Fruit fly (Drosophila melanogaster): ENCODE results near the gene CG34041.

DNA sequence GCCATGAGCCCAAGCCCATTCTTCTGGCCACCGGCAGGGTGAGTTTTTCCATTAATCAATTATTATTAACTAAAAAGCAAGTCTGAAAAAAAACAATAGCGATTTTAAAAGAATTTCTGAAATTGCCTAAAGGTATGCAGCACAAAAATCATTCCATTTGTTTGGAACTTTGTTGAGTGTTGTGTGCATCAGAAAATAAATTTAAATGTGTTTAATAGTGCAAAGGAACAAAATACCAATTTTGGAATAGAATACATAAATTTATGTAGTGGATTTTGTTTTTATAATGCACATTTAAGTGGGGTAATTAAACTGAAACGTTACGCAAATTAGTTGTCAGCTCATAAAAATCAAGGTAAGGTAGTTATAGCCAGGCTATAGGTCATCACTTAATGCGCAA lies 43.6 kb upstream of the CG34041 start:
- TF ChIP-seq rgr (GFP tag; optimal IDR thresholded peaks at IDR 0.05) (no peak), OdsH (GFP tag; optimal IDR thresholded peaks at IDR 0.05) (no peak), pan (optimal IDR thresholded peaks at IDR 0.05) (no peak)
